Worm (Caenorhabditis elegans) whole organism, L4/young adult: Measurements from ENCODE around the gene scl-9.

ENCODE experiments used
- W03F9.2 ChIP-seq: fragments of 150-350 bp; optimal IDR thresholded peaks from 2 replicates; lab custom pipeline; 2014; ENCODE audit warnings: missing biosample characterization, missing genetic modification characterization
- dao-5 ChIP-seq: sonication (generic microtip); optimal IDR thresholded peaks from 2 replicates; lab custom pipeline; 2016; ENCODE audit warnings: missing genotype, missing genetic modification characterization, moderate library complexity, missing compliant biosample characterization
- him-1 ChIP-seq: sonication (generic microtip); optimal IDR thresholded peaks from 2 replicates; lab custom pipeline; 2016; ENCODE audit warnings: missing genotype, missing genetic modification reagents, missing genetic modification characterization, missing compliant biosample characterization

DNA sequence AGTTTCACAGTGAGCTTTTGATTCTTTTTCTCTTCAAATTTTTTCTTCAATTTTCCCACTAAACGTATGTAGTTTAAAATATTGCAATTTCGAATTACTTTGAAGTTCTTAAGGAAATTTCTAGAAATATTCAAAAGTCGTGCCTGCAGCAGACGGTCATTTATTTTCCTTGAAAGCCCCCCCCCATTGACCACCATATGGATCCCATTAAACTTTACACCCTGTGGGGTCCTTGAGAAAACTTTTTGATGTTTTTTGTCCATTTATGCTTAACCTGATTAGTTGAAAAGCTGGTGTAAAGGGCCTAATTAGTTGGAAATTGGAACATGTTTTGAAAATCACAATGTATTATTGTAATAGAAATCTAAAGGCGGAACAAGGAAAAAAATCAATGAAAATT is 37.4 kb upstream of the scl-9 start:
- TF ChIP-seq him-1 (no peak), W03F9.2 (tag; lab: Kevin White, UChicago) (no peak), dao-5 (no peak)
